Worm (Caenorhabditis elegans): ENCODE data around the gene C17C3.3.

Gene C17C3.3

ce11 chrII:5544145-5544515, 17.4 kb upstream of the C17C3.3 start:
- TF ChIP-seq ztf-29 (GFP tag; IDR thresholded peaks at IDR 0.05) (no peak), flt-1 (GFP tag; IDR thresholded peaks at IDR 0.05) (no peak), med-1 (GFP tag; optimal IDR thresholded peaks at IDR 0.05; ENCODE audit: insufficient read depth) (no peak)

- TF ChIP-seq cog-1 (tag; optimal IDR thresholded peaks at IDR 0.05), result no peak
- no peak for TF ChIP-seq ref-1 (GFP tag; conservative IDR thresholded peaks at IDR 0.05)
- no peak for TF ChIP-seq tab-1 (GFP tag; IDR thresholded peaks at IDR 0.05)
- TF ChIP-seq klf-2 (GFP tag; conservative IDR thresholded peaks at IDR 0.05), result no peak
- TF ChIP-seq med-1 (GFP tag; optimal IDR thresholded peaks at IDR 0.05; ENCODE audit: insufficient read depth), result no peak
- TF ChIP-seq ztf-23 (GFP tag; IDR thresholded peaks at IDR 0.05), result no peak
These were observed 16.8 kb upstream of the C17C3.3 start, which contains the start of gene ins-13 for ce11 chrII:5544764-5545163. ins-13 (minus strand) TSS chrII:5544864.

ce11 chrII:5547442-5547894, 14.1 kb upstream of the C17C3.3 start, which contains the start of gene acdh-2:
acdh-2 (minus strand) TSS chrII:5547492.
- TF ChIP-seq flt-1 (GFP tag; IDR thresholded peaks at IDR 0.05), result no peak
- TF ChIP-seq cog-1 (tag; optimal IDR thresholded peaks at IDR 0.05), result no peak
- no peak for TF ChIP-seq ztf-29 (GFP tag; IDR thresholded peaks at IDR 0.05)
- TF ChIP-seq ref-1 (GFP tag; conservative IDR thresholded peaks at IDR 0.05), result no peak
- no peak for TF ChIP-seq ztf-23 (GFP tag; IDR thresholded peaks at IDR 0.05)
- TF ChIP-seq klf-2 (GFP tag; conservative IDR thresholded peaks at IDR 0.05), result no peak
- no peak for TF ChIP-seq tab-1 (GFP tag; IDR thresholded peaks at IDR 0.05)
- no peak for TF ChIP-seq med-1 (GFP tag; optimal IDR thresholded peaks at IDR 0.05; ENCODE audit: insufficient read depth)
- no peak for TF ChIP-seq T22C8.4 (GFP tag; IDR thresholded peaks at IDR 0.05)

ce11 chrII:5549746-5550145, 11.8 kb upstream of the C17C3.3 start, which contains the start of gene C17C3.6:
C17C3.6 (plus strand) TSS chrII:5550046.
- TF ChIP-seq tab-1 (GFP tag; IDR thresholded peaks at IDR 0.05), result no peak
- TF ChIP-seq med-1 (GFP tag; optimal IDR thresholded peaks at IDR 0.05; ENCODE audit: insufficient read depth), result no peak
- TF ChIP-seq ztf-23 (GFP tag; IDR thresholded peaks at IDR 0.05), result no peak
- TF ChIP-seq cog-1 (tag; optimal IDR thresholded peaks at IDR 0.05), result no peak
- TF ChIP-seq flt-1 (GFP tag; IDR thresholded peaks at IDR 0.05), result no peak
- no peak for TF ChIP-seq ztf-29 (GFP tag; IDR thresholded peaks at IDR 0.05)
- TF ChIP-seq T22C8.4 (GFP tag; IDR thresholded peaks at IDR 0.05), result no peak
- no peak for TF ChIP-seq klf-2 (GFP tag; conservative IDR thresholded peaks at IDR 0.05)
- no peak for TF ChIP-seq ref-1 (GFP tag; conservative IDR thresholded peaks at IDR 0.05)

- TF ChIP-seq ztf-29 (GFP tag; IDR thresholded peaks at IDR 0.05) (no peak), flt-1 (GFP tag; IDR thresholded peaks at IDR 0.05) (no peak), T22C8.4 (GFP tag; IDR thresholded peaks at IDR 0.05) (no peak), tab-1 (GFP tag; IDR thresholded peaks at IDR 0.05) (no peak), cog-1 (tag; optimal IDR thresholded peaks at IDR 0.05) (no peak), ztf-23 (GFP tag; IDR thresholded peaks at IDR 0.05) (no peak), ref-1 (GFP tag; conservative IDR thresholded peaks at IDR 0.05) (no peak), med-1 (GFP tag; optimal IDR thresholded peaks at IDR 0.05; ENCODE audit: insufficient read depth) (no peak), klf-2 (GFP tag; conservative IDR thresholded peaks at IDR 0.05) (no peak)
These were observed 10.0 kb upstream of the C17C3.3 start, which contains the start of gene C17C3.5 for ce11 chrII:5551517-5551916. C17C3.5 (plus strand) TSS chrII:5551817.

- TF ChIP-seq ref-1 (GFP tag; conservative IDR thresholded peaks at IDR 0.05), result no peak
- TF ChIP-seq med-1 (GFP tag; optimal IDR thresholded peaks at IDR 0.05; ENCODE audit: insufficient read depth), result no peak
- TF ChIP-seq tab-1 (GFP tag; IDR thresholded peaks at IDR 0.05), result no peak
- no peak for TF ChIP-seq ztf-23 (GFP tag; IDR thresholded peaks at IDR 0.05)
- no peak for TF ChIP-seq flt-1 (GFP tag; IDR thresholded peaks at IDR 0.05)
- no peak for TF ChIP-seq klf-2 (GFP tag; conservative IDR thresholded peaks at IDR 0.05)
- TF ChIP-seq T22C8.4 (GFP tag; IDR thresholded peaks at IDR 0.05), result no peak
- no peak for TF ChIP-seq ztf-29 (GFP tag; IDR thresholded peaks at IDR 0.05)
- no peak for TF ChIP-seq cog-1 (tag; optimal IDR thresholded peaks at IDR 0.05)
These were observed 8.0 kb upstream of the C17C3.3 start for ce11 chrII:5553531-5553930.

ce11 chrII:5554317-5554716, 7.2 kb upstream of the C17C3.3 start, which contains the start of gene ins-12:
ins-12 (plus strand) TSS chrII:5554617.
- TF ChIP-seq ref-1 (GFP tag; conservative IDR thresholded peaks at IDR 0.05) (no peak), klf-2 (GFP tag; conservative IDR thresholded peaks at IDR 0.05) (no peak), flt-1 (GFP tag; IDR thresholded peaks at IDR 0.05) (no peak), ztf-29 (GFP tag; IDR thresholded peaks at IDR 0.05) (no peak), T22C8.4 (GFP tag; IDR thresholded peaks at IDR 0.05) (no peak), cog-1 (tag; optimal IDR thresholded peaks at IDR 0.05) (no peak), med-1 (GFP tag; optimal IDR thresholded peaks at IDR 0.05; ENCODE audit: insufficient read depth) (no peak), ztf-23 (GFP tag; IDR thresholded peaks at IDR 0.05) (no peak), tab-1 (GFP tag; IDR thresholded peaks at IDR 0.05) (no peak)

ce11 chrII:5554788-5555187, 6.7 kb upstream of the C17C3.3 start:
- TF ChIP-seq ref-1 (GFP tag; conservative IDR thresholded peaks at IDR 0.05) (no peak), cog-1 (tag; optimal IDR thresholded peaks at IDR 0.05) (no peak), med-1 (GFP tag; optimal IDR thresholded peaks at IDR 0.05; ENCODE audit: insufficient read depth) (no peak), T22C8.4 (GFP tag; IDR thresholded peaks at IDR 0.05) (no peak), flt-1 (GFP tag; IDR thresholded peaks at IDR 0.05) (no peak), tab-1 (GFP tag; IDR thresholded peaks at IDR 0.05) (no peak), ztf-23 (GFP tag; IDR thresholded peaks at IDR 0.05) (no peak), klf-2 (GFP tag; conservative IDR thresholded peaks at IDR 0.05) (no peak), ztf-29 (GFP tag; IDR thresholded peaks at IDR 0.05) (no peak)

ce11 chrII:5555522-5555921, 6.0 kb upstream of the C17C3.3 start:
- TF ChIP-seq tab-1 (GFP tag; IDR thresholded peaks at IDR 0.05), result no peak
- no peak for TF ChIP-seq med-1 (GFP tag; optimal IDR thresholded peaks at IDR 0.05; ENCODE audit: insufficient read depth)
- TF ChIP-seq cog-1 (tag; optimal IDR thresholded peaks at IDR 0.05), result no peak
- TF ChIP-seq ztf-23 (GFP tag; IDR thresholded peaks at IDR 0.05), result no peak
- no peak for TF ChIP-seq ref-1 (GFP tag; conservative IDR thresholded peaks at IDR 0.05)
- TF ChIP-seq T22C8.4 (GFP tag; IDR thresholded peaks at IDR 0.05), result no peak
- no peak for TF ChIP-seq ztf-29 (GFP tag; IDR thresholded peaks at IDR 0.05)
- TF ChIP-seq klf-2 (GFP tag; conservative IDR thresholded peaks at IDR 0.05), result no peak
- no peak for TF ChIP-seq flt-1 (GFP tag; IDR thresholded peaks at IDR 0.05)

ce11 chrII:5556431-5556830, 5.1 kb upstream of the C17C3.3 start, which contains the start of gene ins-11:
ins-11 (plus strand) TSS chrII:5556731.
- TF ChIP-seq cog-1 (tag; optimal IDR thresholded peaks at IDR 0.05) (no peak), T22C8.4 (GFP tag; IDR thresholded peaks at IDR 0.05) (no peak), ztf-23 (GFP tag; IDR thresholded peaks at IDR 0.05) (no peak), ztf-29 (GFP tag; IDR thresholded peaks at IDR 0.05) (no peak), ref-1 (GFP tag; conservative IDR thresholded peaks at IDR 0.05) (no peak)

Data from whole organism, midembryonic.